Worm (Caenorhabditis elegans): Measurements from ENCODE around the gene nceh-1.

- TF ChIP-seq egl-27 (tag; optimal IDR thresholded peaks at IDR 0.05) (no peak), spr-1 (tag; optimal IDR thresholded peaks at IDR 0.05) (no peak), lim-7 (GFP tag; IDR thresholded peaks at IDR 0.05) (no peak), unc-130 (GFP tag; optimal IDR thresholded peaks at IDR 0.05) (no peak), ceh-44 (GFP tag; IDR thresholded peaks at IDR 0.05) (no peak), nhr-77 (tag; optimal IDR thresholded peaks at IDR 0.05) (no peak), mep-1 (tag; optimal IDR thresholded peaks at IDR 0.05) (no peak), daf-12 (tag; optimal IDR thresholded peaks at IDR 0.05) (no peak), nhr-76 (tag; optimal IDR thresholded peaks at IDR 0.05) (no peak), pha-4 (GFP tag; IDR thresholded peaks at IDR 0.05) (no peak), pha-4 (tag; optimal IDR thresholded peaks at IDR 0.05) (no peak), aly-2 (tag; optimal IDR thresholded peaks at IDR 0.05) (no peak), lin-13 (GFP tag; optimal IDR thresholded peaks at IDR 0.05) (no peak), cey-2 (tag; optimal IDR thresholded peaks at IDR 0.05; ENCODE audit: borderline replicate concordance, insufficient read depth) (no peak)
Observed at ce11 chrV:19380968-19381367, 3.7 kb downstream of the nceh-1 start, which contains the start of gene srw-84.

Measured in whole organism, L4 larva.